Fruit fly (Drosophila melanogaster) whole organism, embryonic: ENCODE data around the gene Npc2g.

Source experiments
- Asciz ChIP-seq: fragments of 200-800 bp; sonication (Bioruptor generic); optimal IDR thresholded peaks from 2 replicates; lab custom pipeline; 2017; ENCODE audit warnings: missing biosample characterization, mild to moderate bottlenecking, missing genetic modification characterization, missing genetic modification reagents
- B-H2 ChIP-seq: fragments of 200-800 bp; sonication (Bioruptor generic); optimal IDR thresholded peaks from 2 replicates; lab custom pipeline; 2018; ENCODE audit warnings: missing biosample characterization, mild to moderate bottlenecking, missing genetic modification characterization
- Blimp-1 ChIP-seq: fragments of 200-800 bp; sonication (Bioruptor generic); optimal IDR thresholded peaks from 3 replicates; lab custom pipeline; 2018; ENCODE audit warnings: missing biosample characterization, missing genetic modification characterization, mild to moderate bottlenecking, moderate library complexity, missing genetic modification reagents
- CG12391 ChIP-seq: fragments of 200-800 bp; sonication (Bioruptor generic); optimal IDR thresholded peaks from 3 replicates; lab custom pipeline; 2018; ENCODE audit warnings: missing biosample characterization, mild to moderate bottlenecking, missing genetic modification characterization, moderate library complexity
- CG13123 ChIP-seq: fragments of 200-800 bp; sonication (Bioruptor generic); optimal IDR thresholded peaks from 2 replicates; lab custom pipeline; 2016; ENCODE audit warnings: missing biosample characterization, missing genetic modification characterization
- CG14667 ChIP-seq: fragments of 200-800 bp; sonication (Bioruptor generic); IDR thresholded peaks from 2 replicates; pipeline ENCODE4 v1.3.6; 2022; ENCODE audit warnings: missing biosample characterization, missing genetic modification characterization
- CG14860 ChIP-seq: fragments of 200-800 bp; sonication (Bioruptor generic); IDR thresholded peaks from 3 replicates; pipeline ENCODE4 v1.3.6; 2022; ENCODE audit warnings: missing biosample characterization, missing genetic modification characterization; ENCODE audit not compliant: partially characterized antibody
- CG15269 ChIP-seq: fragments of 200-800 bp; sonication (Bioruptor generic); optimal IDR thresholded peaks from 2 replicates; lab custom pipeline; 2018; ENCODE audit warnings: missing biosample characterization, mild to moderate bottlenecking, missing genetic modification characterization, moderate library complexity
- CG17328 ChIP-seq: fragments of 200-800 bp; sonication (Bioruptor generic); IDR thresholded peaks from 2 replicates; pipeline ENCODE4 v1.3.6; 2022; ENCODE audit warnings: missing biosample characterization, missing genetic modification characterization
- CG2199 ChIP-seq: fragments of 200-800 bp; sonication (Bioruptor generic); IDR thresholded peaks from 3 replicates; pipeline ENCODE4 v1.3.6; 2022; ENCODE audit warnings: missing biosample characterization, missing genetic modification characterization
- CG30403 ChIP-seq: fragments of 200-800 bp; sonication (Bioruptor generic); optimal IDR thresholded peaks from 3 replicates; lab custom pipeline; 2016; ENCODE audit warnings: missing biosample characterization, missing genetic modification characterization
- CG32767 ChIP-seq: fragments of 200-800 bp; sonication (Bioruptor generic); IDR thresholded peaks from 2 replicates; pipeline ENCODE4 v1.3.6; 2022; ENCODE audit warnings: missing biosample characterization, missing genetic modification characterization
- CG33213 ChIP-seq: fragments of 200-800 bp; sonication (Bioruptor generic); optimal IDR thresholded peaks from 3 replicates; lab custom pipeline; 2016; ENCODE audit warnings: missing biosample characterization, missing genetic modification characterization
- CG3995 ChIP-seq: fragments of 200-800 bp; sonication (Bioruptor generic); optimal IDR thresholded peaks from 3 replicates; lab custom pipeline; 2016; ENCODE audit warnings: missing biosample characterization, missing genetic modification characterization
- CG6654 ChIP-seq: fragments of 200-800 bp; sonication (Bioruptor generic); optimal IDR thresholded peaks from 2 replicates; lab custom pipeline; 2017; ENCODE audit warnings: missing biosample characterization, mild to moderate bottlenecking, missing genetic modification characterization
- CG7786 ChIP-seq: fragments of 200-800 bp; sonication (Bioruptor generic); optimal IDR thresholded peaks from 2 replicates; lab custom pipeline; 2016; ENCODE audit warnings: missing biosample characterization, missing genetic modification characterization
- CG7963 ChIP-seq: fragments of 200-800 bp; sonication (Bioruptor generic); IDR thresholded peaks from 3 replicates; pipeline ENCODE4 v1.3.6; 2022; ENCODE audit warnings: missing biosample characterization, missing genetic modification characterization; ENCODE audit not compliant: partially characterized antibody
- CG8089 ChIP-seq: fragments of 200-800 bp; sonication (Bioruptor generic); optimal IDR thresholded peaks from 3 replicates; lab custom pipeline; 2016; ENCODE audit warnings: missing biosample characterization, missing genetic modification characterization
- CG8478 ChIP-seq: fragments of >200 bp; optimal IDR thresholded peaks from 2 replicates; lab custom pipeline; 2018
- CG9876 ChIP-seq: fragments of 200-800 bp; sonication (Bioruptor generic); optimal IDR thresholded peaks from 2 replicates; lab custom pipeline; 2016; ENCODE audit warnings: missing biosample characterization, missing genetic modification characterization
- Deaf1 ChIP-seq: fragments of 200-800 bp; optimal IDR thresholded peaks from 3 replicates; lab custom pipeline; 2019; ENCODE audit warnings: missing biosample characterization, mild to moderate bottlenecking, missing genetic modification characterization, moderate library complexity
- Dfd ChIP-seq, 2 experiments: fragments of >200 bp; optimal IDR thresholded peaks; 2 replicates each; lab custom pipeline; 2017; ENCODE audit warnings: missing biosample characterization in 2 of 2, missing genetic modification characterization in 2 of 2
- Fer1 ChIP-seq: fragments of 200-800 bp; sonication (Bioruptor generic); optimal IDR thresholded peaks from 2 replicates; lab custom pipeline; 2017; ENCODE audit warnings: missing biosample characterization, mild to moderate bottlenecking, missing genetic modification characterization
- HLHmδ ChIP-seq: fragments of 200-800 bp; sonication (Bioruptor generic); optimal IDR thresholded peaks from 2 replicates; lab custom pipeline; 2018; ENCODE audit warnings: missing biosample characterization, mild to moderate bottlenecking, missing genetic modification characterization, moderate library complexity
- Lim3 ChIP-seq: fragments of 200-800 bp; sonication (Bioruptor generic); IDR thresholded peaks from 2 replicates; pipeline ENCODE4 v1.3.6; 2022; ENCODE audit warnings: missing biosample characterization, missing genetic modification characterization
- Neu2 ChIP-seq: fragments of 200-800 bp; sonication (Bioruptor generic); optimal IDR thresholded peaks from 3 replicates; lab custom pipeline; 2016; ENCODE audit warnings: missing biosample characterization, missing genetic modification characterization, borderline replicate concordance
- Sin3A ChIP-seq: fragments of >200 bp; optimal IDR thresholded peaks from 2 replicates; lab custom pipeline; 2018
- Sox100B ChIP-seq: fragments of 200-800 bp; sonication (Bioruptor generic); optimal IDR thresholded peaks from 3 replicates; lab custom pipeline; 2018; ENCODE audit warnings: missing biosample characterization, mild to moderate bottlenecking, missing genetic modification characterization
- Trl ChIP-seq, 3 experiments: fragments of >200 bp in 2 of 3; fragments of 200-800 bp in 1 of 3; sonication (Bioruptor generic) in 1 of 3; optimal IDR thresholded peaks; 2 replicates in 1 of 3; 3 replicates in 2 of 3; lab custom pipeline; 2016 to 2017; ENCODE audit warnings: missing biosample characterization in 1 of 3, missing genetic modification characterization in 1 of 3
- ac ChIP-seq: fragments of 200-800 bp; sonication (Bioruptor generic); optimal IDR thresholded peaks from 3 replicates; lab custom pipeline; 2017; ENCODE audit warnings: missing biosample characterization, mild to moderate bottlenecking, missing genetic modification characterization
- bbx ChIP-seq: fragments of 200-800 bp; sonication (Bioruptor generic); IDR thresholded peaks from 2 replicates; pipeline ENCODE4 v1.3.6; 2022; ENCODE audit warnings: missing biosample characterization, missing genetic modification characterization; ENCODE audit not compliant: partially characterized antibody
- bsh ChIP-seq, 2 experiments: fragments of 200-800 bp; sonication (Bioruptor generic); optimal IDR thresholded peaks; 2 replicates each; lab custom pipeline; 2017 to 2018; ENCODE audit warnings: mild to moderate bottlenecking in 2 of 2, missing biosample characterization in 2 of 2, missing genetic modification characterization in 2 of 2, moderate library complexity in 1 of 2
- cas ChIP-seq: fragments of 200-800 bp; sonication (Bioruptor generic); IDR thresholded peaks from 2 replicates; pipeline ENCODE4 v1.3.6; 2022; ENCODE audit warnings: missing biosample characterization, missing genetic modification characterization
- cg ChIP-seq: fragments of 200-800 bp; sonication (Bioruptor generic); optimal IDR thresholded peaks from 3 replicates; lab custom pipeline; 2019; ENCODE audit warnings: missing biosample characterization, mild to moderate bottlenecking, missing genetic modification characterization, moderate library complexity
- ci ChIP-seq: fragments of 200-800 bp; sonication (Bioruptor generic); IDR thresholded peaks from 3 replicates; pipeline ENCODE4 v1.3.6; 2022; ENCODE audit warnings: missing biosample characterization, missing genetic modification characterization
- crc ChIP-seq: fragments of 200-800 bp; sonication (Bioruptor generic); optimal IDR thresholded peaks from 2 replicates; lab custom pipeline; 2016; ENCODE audit warnings: missing biosample characterization, missing genetic modification characterization
- crol ChIP-seq: fragments of 200-800 bp; sonication (Bioruptor generic); IDR thresholded peaks from 2 replicates; pipeline ENCODE4 v1.3.6; 2022; ENCODE audit warnings: missing biosample characterization, missing genetic modification characterization
- eve ChIP-seq, 2 experiments: fragments of >200 bp; optimal IDR thresholded peaks; 2 replicates each; lab custom pipeline; 2017; ENCODE audit warnings: missing biosample characterization in 2 of 2, missing genetic modification characterization in 2 of 2
- eyg ChIP-seq: fragments of 200-800 bp; sonication (Bioruptor generic); optimal IDR thresholded peaks from 3 replicates; lab custom pipeline; 2016; ENCODE audit warnings: missing biosample characterization, missing genetic modification characterization
- fd96Cb ChIP-seq: fragments of 200-800 bp; sonication (Bioruptor generic); optimal IDR thresholded peaks from 2 replicates; lab custom pipeline; 2018; ENCODE audit warnings: missing biosample characterization, mild to moderate bottlenecking, missing genetic modification characterization, moderate library complexity
- gem ChIP-seq: fragments of 200-800 bp; sonication (Bioruptor generic); optimal IDR thresholded peaks from 2 replicates; lab custom pipeline; 2019; ENCODE audit warnings: missing biosample characterization, mild to moderate bottlenecking, missing genetic modification characterization, moderate library complexity
- jumu ChIP-seq: fragments of 200-800 bp; sonication (Bioruptor generic); optimal IDR thresholded peaks from 3 replicates; lab custom pipeline; 2016; ENCODE audit warnings: missing biosample characterization, missing genetic modification characterization
- mam ChIP-seq: fragments of 200-800 bp; sonication (Bioruptor generic); optimal IDR thresholded peaks from 3 replicates; lab custom pipeline; 2016; ENCODE audit warnings: missing biosample characterization, missing genetic modification characterization
- org-1 ChIP-seq: fragments of 200-800 bp; sonication (Bioruptor generic); optimal IDR thresholded peaks from 2 replicates; lab custom pipeline; 2017; ENCODE audit warnings: missing biosample characterization, missing genetic modification characterization
- pzg ChIP-seq: fragments of 200-800 bp; sonication (Bioruptor generic); optimal IDR thresholded peaks from 3 replicates; lab custom pipeline; 2018; ENCODE audit warnings: missing biosample characterization, mild to moderate bottlenecking, missing genetic modification characterization, moderate library complexity
- rib ChIP-seq: fragments of 200-800 bp; sonication (Bioruptor generic); IDR thresholded peaks from 2 replicates; pipeline ENCODE4 v1.3.6; 2022; ENCODE audit warnings: missing biosample characterization, missing genetic modification characterization
- tap ChIP-seq: fragments of 200-800 bp; optimal IDR thresholded peaks from 3 replicates; lab custom pipeline; 2019; ENCODE audit warnings: missing biosample characterization, mild to moderate bottlenecking, missing genetic modification characterization, moderate library complexity
- unpg ChIP-seq: fragments of 200-800 bp; sonication (Bioruptor generic); optimal IDR thresholded peaks from 3 replicates; lab custom pipeline; 2018; ENCODE audit warnings: missing biosample characterization, mild to moderate bottlenecking, missing genetic modification characterization, moderate library complexity
- vvl ChIP-seq: fragments of 200-800 bp; sonication (Bioruptor generic); IDR thresholded peaks from 2 replicates; pipeline ENCODE4 v1.3.6; 2022; ENCODE audit warnings: missing biosample characterization, missing genetic modification characterization
- wek ChIP-seq: fragments of 200-800 bp; sonication (Bioruptor generic); optimal IDR thresholded peaks from 3 replicates; lab custom pipeline; 2018; ENCODE audit warnings: missing biosample characterization, mild to moderate bottlenecking, missing genetic modification characterization, moderate library complexity

The Npc2g gene

DNA sequence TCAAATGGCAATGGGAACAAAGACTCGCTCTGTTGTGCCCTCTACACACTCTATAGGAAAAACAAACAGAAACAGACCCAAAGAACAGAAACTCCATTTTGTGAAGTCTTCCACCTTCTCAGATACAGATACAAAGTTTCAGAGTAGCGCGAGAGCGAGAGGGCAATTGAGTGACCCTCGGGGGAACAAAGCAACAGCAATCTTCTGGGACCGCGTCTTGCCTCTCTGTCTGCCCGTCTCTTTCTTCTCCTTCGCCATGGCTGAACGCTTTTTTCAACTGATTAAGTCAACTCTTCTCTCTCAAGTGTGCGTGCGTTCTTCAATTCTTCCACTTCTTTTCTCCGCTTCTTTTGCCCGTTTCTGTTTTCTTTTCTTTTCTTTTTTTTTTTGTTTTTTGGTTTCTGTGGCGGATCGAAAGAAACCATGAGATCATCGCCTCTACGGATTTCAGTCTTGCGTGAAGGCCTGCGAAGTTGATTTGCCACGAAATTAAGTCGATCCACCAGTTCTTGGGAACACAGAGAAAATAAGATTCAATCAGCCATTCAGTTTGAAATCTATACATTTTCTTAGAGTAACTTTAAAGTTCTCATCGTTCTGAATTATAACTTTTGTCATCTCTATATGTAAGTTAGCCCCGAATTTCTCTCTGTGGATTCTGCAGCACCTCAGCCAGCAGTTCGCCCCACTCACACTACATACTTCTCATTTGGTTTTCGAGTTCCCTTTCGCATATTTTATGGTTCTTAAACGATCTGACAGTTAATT lies 27.9 kb upstream of the Npc2g start (continued):
- TF ChIP-seq CG6654 (GFP tag; lab: Kevin White, UChicago) (no peak), Dfd (GFP tag; optimal IDR thresholded peaks at IDR 0.05; lab: Kevin White, UChicago) (no peak), CG9876 (GFP tag; lab: Kevin White, UChicago) (no peak), CG32767 (GFP tag; lab: Robert Waterston, UW) (0 out of 2 replicates have a peak, but pooled peaks have one; percentile 17), eve (GFP tag; optimal IDR thresholded peaks at IDR 0.05; lab: Kevin White, UChicago) (no peak), tap (tag; lab: Kevin White, UChicago) (no peak), Sox100B (GFP tag; lab: Kevin White, UChicago) (no peak), CG2199 (GFP tag; lab: Robert Waterston, UW) (0 out of 3 replicates have a peak, but pooled peaks have one; percentile 35), eyg (GFP tag; lab: Kevin White, UChicago) (no peak), CG12391 (tag; lab: Kevin White, UChicago) (no peak), CG17328 (GFP tag; lab: Robert Waterston, UW) (no peak), unpg (GFP tag; lab: Kevin White, UChicago) (peak; percentile 6), Lim3 (no peak), gem (tag; lab: Kevin White, UChicago) (peak; percentile 18), ci (GFP tag; lab: Robert Waterston, UW) (no peak), bbx (no peak), Deaf1 (tag; lab: Kevin White, UChicago) (no peak), rib (GFP tag; lab: Robert Waterston, UW) (no peak), Asciz (GFP tag; lab: Kevin White, UChicago) (no peak), CG14860 (GFP tag; lab: Robert Waterston, UW) (no peak), CG8478 (no peak), CG3995 (GFP tag; lab: Kevin White, UChicago) (no peak), Blimp-1 (no peak), ac (no peak), vvl (GFP tag; lab: Robert Waterston, UW) (no peak), CG14667 (GFP tag; lab: Robert Waterston, UW) (no peak), CG15269 (tag; lab: Kevin White, UChicago) (no peak), CG7963 (GFP tag; lab: Robert Waterston, UW) (no peak), cg (peak; percentile 41), Fer1 (GFP tag; lab: Kevin White, UChicago) (no peak), Trl (optimal IDR thresholded peaks at IDR 0.05; lab: Kevin White, UChicago) (peak; percentile 8 to 9), Trl (GFP tag; optimal IDR thresholded peaks at IDR 0.05; lab: Kevin White, UChicago) (no peak), mam (no peak), pzg (GFP tag; lab: Kevin White, UChicago) (no peak), B-H2 (GFP tag; lab: Kevin White, UChicago) (no peak), Neu2 (GFP tag; lab: Kevin White, UChicago) (no peak), HLHmδ (GFP tag; lab: Kevin White, UChicago) (no peak), crc (GFP tag; lab: Kevin White, UChicago) (no peak), wek (no peak), CG33213 (no peak), jumu (no peak), cas (GFP tag; lab: Robert Waterston, UW) (no peak), CG30403 (GFP tag; lab: Kevin White, UChicago) (no peak), CG8089 (GFP tag; lab: Kevin White, UChicago) (no peak), fd96Cb (tag; lab: Kevin White, UChicago) (peak; percentile 0), bsh (GFP tag; optimal IDR thresholded peaks at IDR 0.05; lab: Kevin White, UChicago) (peak in 1 of 2 experiments; percentile 43), Sin3A (lab: Kevin White, UChicago) (no peak), CG7786 (GFP tag; lab: Kevin White, UChicago) (no peak), org-1 (GFP tag; lab: Kevin White, UChicago) (no peak), crol (0 out of 2 replicates have a peak, but pooled peaks have one; percentile 42), CG13123 (GFP tag; lab: Kevin White, UChicago) (no peak)
